Worm (Caenorhabditis elegans): ENCODE results near the gene F02D10.6.

Gene F02D10.6

ce11 chrX:13417479-13417878 lies 34.0 kb downstream of the F02D10.6 start:
- TF ChIP-seq unc-62 (GFP tag; optimal IDR thresholded peaks at IDR 0.05) (no peak), alr-1 (tag; optimal IDR thresholded peaks at IDR 0.05) (no peak), snpc-4 (tag; optimal IDR thresholded peaks at IDR 0.05) (no peak), egl-27 (tag; optimal IDR thresholded peaks at IDR 0.05) (no peak), R02D3.7 (tag; optimal IDR thresholded peaks at IDR 0.05) (no peak), F13H6.1 (tag; optimal IDR thresholded peaks at IDR 0.05) (no peak), lin-39 (tag; optimal IDR thresholded peaks at IDR 0.05) (no peak), crh-2 (tag; optimal IDR thresholded peaks at IDR 0.05) (no peak), elt-3 (tag; optimal IDR thresholded peaks at IDR 0.05) (no peak), nhr-23 (tag; optimal IDR thresholded peaks at IDR 0.05) (no peak), mbf-1 (tag; optimal IDR thresholded peaks at IDR 0.05) (no peak), lin-11 (tag; optimal IDR thresholded peaks at IDR 0.05) (no peak), sma-3 (GFP tag; optimal IDR thresholded peaks at IDR 0.05) (no peak), fos-1 (tag; optimal IDR thresholded peaks at IDR 0.05) (no peak), Y55F3AM.14 (GFP tag; optimal IDR thresholded peaks at IDR 0.05) (no peak), nhr-129 (tag; optimal IDR thresholded peaks at IDR 0.05) (no peak), nhr-237 (tag; optimal IDR thresholded peaks at IDR 0.05) (no peak)

ce11 chrX:13415722-13416121 lies 35.8 kb downstream of the F02D10.6 start, which contains the start of gene C29F7.2:
Gene C29F7.2, plus strand, starts transcription at chrX:13416078.
- peak; percentile 18 for TF ChIP-seq sma-3 (GFP tag; optimal IDR thresholded peaks at IDR 0.05)
- TF ChIP-seq nhr-237 (tag; optimal IDR thresholded peaks at IDR 0.05) = no peak
- no peak for TF ChIP-seq unc-55 (GFP tag; optimal IDR thresholded peaks at IDR 0.05)
- TF ChIP-seq crh-2 (tag; optimal IDR thresholded peaks at IDR 0.05) = peak; percentile 38
- TF ChIP-seq gmeb-1 (tag; optimal IDR thresholded peaks at IDR 0.05) = peak; percentile 17
- no peak for TF ChIP-seq mdl-1 (tag; optimal IDR thresholded peaks at IDR 0.05)
- no peak for TF ChIP-seq lin-11 (tag; optimal IDR thresholded peaks at IDR 0.05)
- TF ChIP-seq sma-9 (GFP tag; optimal IDR thresholded peaks at IDR 0.05) = peak; percentile 57
- no peak for TF ChIP-seq sma-9 (tag; optimal IDR thresholded peaks at IDR 0.05)
- peak; percentile 32 for TF ChIP-seq fos-1 (tag; optimal IDR thresholded peaks at IDR 0.05)

- TF ChIP-seq nhr-77 (tag; optimal IDR thresholded peaks at IDR 0.05) = no peak
- TF ChIP-seq ama-1 (optimal IDR thresholded peaks at IDR 0.05) = no peak
- TF ChIP-seq unc-55 (GFP tag; optimal IDR thresholded peaks at IDR 0.05) = no peak
- no peak for TF ChIP-seq elt-3 (tag; optimal IDR thresholded peaks at IDR 0.05)
- peak; percentile 24 for TF ChIP-seq crh-2 (tag; optimal IDR thresholded peaks at IDR 0.05)
- peak; percentile 9 for TF ChIP-seq gmeb-1 (tag; optimal IDR thresholded peaks at IDR 0.05)
- no peak for TF ChIP-seq elt-1 (tag; optimal IDR thresholded peaks at IDR 0.05)
- TF ChIP-seq nhr-237 (tag; optimal IDR thresholded peaks at IDR 0.05) = no peak
- no peak for TF ChIP-seq egl-27 (tag; optimal IDR thresholded peaks at IDR 0.05)
- peak; percentile 31 for TF ChIP-seq nhr-21 (tag; optimal IDR thresholded peaks at IDR 0.05)
- no peak for TF ChIP-seq ztf-11 (tag; optimal IDR thresholded peaks at IDR 0.05)
- no peak for TF ChIP-seq ztf-4 (tag; optimal IDR thresholded peaks at IDR 0.05)
- no peak for TF ChIP-seq Y55F3AM.14 (GFP tag; optimal IDR thresholded peaks at IDR 0.05)
- TF ChIP-seq ztf-1 (GFP tag; conservative IDR thresholded peaks at IDR 0.05) = no peak
- no peak for TF ChIP-seq mdl-1 (tag; optimal IDR thresholded peaks at IDR 0.05)
- no peak for TF ChIP-seq blmp-1 (tag; optimal IDR thresholded peaks at IDR 0.05; ENCODE audit: insufficient read depth)
- peak in 1 of 2 experiments; percentile 1 for TF ChIP-seq lsy-2 (tag; optimal IDR thresholded peaks at IDR 0.05)
- no peak for TF ChIP-seq nhr-6 (tag; optimal IDR thresholded peaks at IDR 0.05)
- peak; percentile 30 for TF ChIP-seq sma-3 (GFP tag; optimal IDR thresholded peaks at IDR 0.05)
- TF ChIP-seq ceh-16 (tag; optimal IDR thresholded peaks at IDR 0.05) = no peak
- no peak for TF ChIP-seq nhr-10 (tag; optimal IDR thresholded peaks at IDR 0.05)
- no peak for TF ChIP-seq skn-1 (tag; optimal IDR thresholded peaks at IDR 0.05)
- TF ChIP-seq sma-9 (GFP tag; optimal IDR thresholded peaks at IDR 0.05) = peak; percentile 63
- TF ChIP-seq sma-9 (tag; optimal IDR thresholded peaks at IDR 0.05) = no peak
- no peak for TF ChIP-seq zag-1 (tag; optimal IDR thresholded peaks at IDR 0.05)
- TF ChIP-seq lin-13 (GFP tag; optimal IDR thresholded peaks at IDR 0.05) = no peak
- peak; percentile 7 for TF ChIP-seq C34F6.9 (tag; optimal IDR thresholded peaks at IDR 0.05)
- TF ChIP-seq fos-1 (tag; optimal IDR thresholded peaks at IDR 0.05) = peak; percentile 11
- no peak for TF ChIP-seq lin-39 (tag; optimal IDR thresholded peaks at IDR 0.05)
- TF ChIP-seq dmd-4 (tag; optimal IDR thresholded peaks at IDR 0.05) = no peak
- no peak for TF ChIP-seq nhr-129 (tag; optimal IDR thresholded peaks at IDR 0.05)
- TF ChIP-seq nhr-12 (tag; optimal IDR thresholded peaks at IDR 0.05) = no peak
- TF ChIP-seq F13H6.1 (tag; optimal IDR thresholded peaks at IDR 0.05) = peak; percentile 11
- peak; percentile 1 for TF ChIP-seq lin-11 (tag; optimal IDR thresholded peaks at IDR 0.05)
- TF ChIP-seq ceh-82 (tag; optimal IDR thresholded peaks at IDR 0.05) = no peak
- TF ChIP-seq unc-39 (tag; optimal IDR thresholded peaks at IDR 0.05) = no peak
- no peak for TF ChIP-seq nhr-25 (tag; optimal IDR thresholded peaks at IDR 0.05)
Observed at ce11 chrX:13414974-13415373, 36.5 kb downstream of the F02D10.6 start.
